Worm (Caenorhabditis elegans): ENCODE measurements around the gene trd-1.

DNA sequence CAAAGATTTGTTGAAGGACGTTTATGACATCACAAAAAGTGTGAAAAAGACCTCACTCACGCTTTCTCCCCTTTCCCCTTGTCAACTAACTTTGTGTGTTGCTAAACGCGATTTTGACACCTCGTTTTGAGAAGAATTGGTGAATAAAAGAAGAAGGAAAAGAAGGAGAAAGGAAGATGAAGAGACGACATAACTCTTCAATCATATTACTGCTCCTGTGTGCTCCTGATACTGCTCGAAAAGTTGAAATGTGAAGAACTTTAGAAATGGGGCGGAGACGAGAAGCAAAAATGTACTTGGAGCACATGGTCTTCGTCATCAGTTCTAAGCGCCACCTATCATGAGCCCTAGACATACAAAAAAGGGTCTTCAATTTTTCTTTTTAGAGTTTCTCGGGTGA lies 13.0 kb downstream of the trd-1 start:
- TF ChIP-seq mep-1 (tag; optimal IDR thresholded peaks at IDR 0.05) (no peak), zag-1 (tag; optimal IDR thresholded peaks at IDR 0.05) (no peak)

All from whole organism, L4 larva.